Fruit fly (Drosophila melanogaster): Measurements from ENCODE around the gene Reepl1.
A peak's percentile ranks its signal among the peaks of the same experiment; 100 is the strongest.

Gene Reepl1

dm6 chrX:11621866-11622648 lies 49.5 kb downstream of the Reepl1 start, which contains the start of gene Ptp10D:
Gene Ptp10D (plus strand): TSS chrX:11622015.
- no peak for TF ChIP-seq acj6 (GFP tag; optimal IDR thresholded peaks at IDR 0.05)
- no peak for TF ChIP-seq Hr39 (GFP tag; optimal IDR thresholded peaks at IDR 0.05)
- TF ChIP-seq spab (GFP tag; optimal IDR thresholded peaks at IDR 0.05): no peak
- TF ChIP-seq CG11902 (GFP tag; optimal IDR thresholded peaks at IDR 0.05): no peak
- no peak for TF ChIP-seq CG8319 (GFP tag; optimal IDR thresholded peaks at IDR 0.05)
- no peak for TF ChIP-seq Sox15 (GFP tag; optimal IDR thresholded peaks at IDR 0.05)
- TF ChIP-seq Sox102F (GFP tag; optimal IDR thresholded peaks at IDR 0.05): no peak
- TF ChIP-seq CG3032 (tag; optimal IDR thresholded peaks at IDR 0.05): no peak
- no peak for TF ChIP-seq CG34406 (GFP tag; optimal IDR thresholded peaks at IDR 0.05)
- no peak for TF ChIP-seq Ets96B (tag; optimal IDR thresholded peaks at IDR 0.05)
- no peak for TF ChIP-seq achi (GFP tag; optimal IDR thresholded peaks at IDR 0.05)
- no peak for TF ChIP-seq vri (GFP tag; optimal IDR thresholded peaks at IDR 0.05)
- no peak for TF ChIP-seq CG32006 (GFP tag; optimal IDR thresholded peaks at IDR 0.05)
- no peak for TF ChIP-seq CG7368 (GFP tag; optimal IDR thresholded peaks at IDR 0.05)
- TF ChIP-seq Smox (GFP tag; optimal IDR thresholded peaks at IDR 0.05): no peak
- TF ChIP-seq svp (GFP tag): no peak
- peak; percentile 25 for TF ChIP-seq Blimp-1 (GFP tag; optimal IDR thresholded peaks at IDR 0.05)
- TF ChIP-seq topi (GFP tag; optimal IDR thresholded peaks at IDR 0.05): no peak
- TF ChIP-seq CG6792 (GFP tag; optimal IDR thresholded peaks at IDR 0.05): no peak
- TF ChIP-seq fkh (GFP tag; optimal IDR thresholded peaks at IDR 0.05): peak; percentile 54
- TF ChIP-seq CG11762 (GFP tag; optimal IDR thresholded peaks at IDR 0.05; ENCODE audit: insufficient read depth): no peak
- TF ChIP-seq Eip93F (GFP tag; optimal IDR thresholded peaks at IDR 0.05): no peak
- peak; percentile 45; the same call in 1 of the 3 replicates for TF ChIP-seq eg (GFP tag; IDR thresholded peaks at IDR 0.05)
- no peak for TF ChIP-seq CG6276 (GFP tag; optimal IDR thresholded peaks at IDR 0.05)
- TF ChIP-seq net (GFP tag; optimal IDR thresholded peaks at IDR 0.05): no peak
- no peak for TF ChIP-seq esn (GFP tag; optimal IDR thresholded peaks at IDR 0.05)
- TF ChIP-seq lz (GFP tag; optimal IDR thresholded peaks at IDR 0.05): no peak
- TF ChIP-seq OdsH (GFP tag; optimal IDR thresholded peaks at IDR 0.05): no peak
- peak; percentile 97 for TF ChIP-seq CG1621 (tag; optimal IDR thresholded peaks at IDR 0.05)
- TF ChIP-seq CG16779 (tag; optimal IDR thresholded peaks at IDR 0.05): peak; percentile 6
- TF ChIP-seq cyc (GFP tag; optimal IDR thresholded peaks at IDR 0.05): no peak
- no peak for TF ChIP-seq CG9139 (GFP tag; optimal IDR thresholded peaks at IDR 0.05)
- no peak for TF ChIP-seq fd85E (GFP tag; optimal IDR thresholded peaks at IDR 0.05)
- no peak for TF ChIP-seq CG6808 (GFP tag; optimal IDR thresholded peaks at IDR 0.05)
- TF ChIP-seq Eip78C (GFP tag): peak; percentile 38
- TF ChIP-seq CG31627 (GFP tag; optimal IDR thresholded peaks at IDR 0.05): no peak
- no peak for TF ChIP-seq CG4318 (GFP tag; optimal IDR thresholded peaks at IDR 0.05)
- no peak for TF ChIP-seq Hr4 (GFP tag; optimal IDR thresholded peaks at IDR 0.05)
- peak; percentile 55 for TF ChIP-seq dsx (GFP tag; optimal IDR thresholded peaks at IDR 0.05; ENCODE audit: poor library complexity, severe bottlenecking)
- TF ChIP-seq Eip75B (GFP tag; optimal IDR thresholded peaks at IDR 0.05): peak; percentile 7
- no peak for TF ChIP-seq CG8632 (GFP tag; optimal IDR thresholded peaks at IDR 0.05)
- TF ChIP-seq CG3919 (GFP tag; optimal IDR thresholded peaks at IDR 0.05): no peak
- no peak for TF ChIP-seq CG15336 (GFP tag; IDR thresholded peaks at IDR 0.05)
- no peak for TF ChIP-seq Met (GFP tag; optimal IDR thresholded peaks at IDR 0.05)
- no peak for TF ChIP-seq Ets21C (GFP tag; optimal IDR thresholded peaks at IDR 0.05)
- peak; percentile 27 for TF ChIP-seq CG6854 (GFP tag; optimal IDR thresholded peaks at IDR 0.05)
- no peak for TF ChIP-seq CG10669 (GFP tag; optimal IDR thresholded peaks at IDR 0.05)
- TF ChIP-seq Sox14 (GFP tag; optimal IDR thresholded peaks at IDR 0.05): no peak
- peak; percentile 37 for TF ChIP-seq ss (GFP tag; optimal IDR thresholded peaks at IDR 0.05)
- no peak for TF ChIP-seq pdm3 (GFP tag; optimal IDR thresholded peaks at IDR 0.05)
- TF ChIP-seq CG8119 (GFP tag; IDR thresholded peaks at IDR 0.05): peak; percentile 41; the same call in 1 of the 3 replicates

All from whole organism, prepupa.